Fruit fly (Drosophila melanogaster): ENCODE results near the gene Jhbp16.

DNA sequence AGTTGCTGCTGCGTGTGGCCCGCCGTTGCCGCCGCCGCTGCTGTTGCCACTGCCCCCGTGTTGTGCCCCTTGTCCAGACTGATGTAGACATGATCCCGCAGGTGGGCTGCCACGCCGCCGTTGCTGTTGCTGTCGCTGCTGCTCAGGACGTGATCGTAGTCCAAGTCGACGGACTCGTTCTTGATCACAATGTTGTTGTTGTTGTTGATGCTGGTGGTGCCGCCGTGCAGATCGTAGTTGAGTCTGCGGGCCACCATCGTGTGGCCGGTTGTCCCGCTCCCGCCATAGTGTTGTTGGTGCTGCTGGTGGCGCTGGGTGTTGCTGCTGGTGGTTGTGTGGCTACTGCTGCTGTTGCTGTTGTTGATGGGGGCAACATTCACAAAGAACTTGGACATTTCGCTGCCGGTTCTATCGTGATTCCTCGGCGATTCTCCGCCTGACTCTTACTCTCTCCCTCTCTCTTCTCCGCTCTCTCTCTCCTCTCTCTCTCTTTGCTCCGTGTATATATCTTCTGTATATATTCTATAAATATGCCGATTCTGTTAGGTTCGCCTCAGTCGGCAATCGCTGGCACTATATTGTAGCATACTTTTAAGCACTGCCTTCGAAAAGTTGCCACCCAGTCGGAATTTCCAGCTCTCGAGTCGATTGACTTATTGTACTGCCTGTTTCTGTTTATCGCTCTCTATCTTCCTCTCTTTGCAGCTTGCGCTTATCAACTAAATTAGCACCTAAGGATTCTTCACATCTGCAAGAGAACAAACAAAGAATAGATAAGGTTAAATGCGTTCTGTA lies 37.9 kb upstream of the Jhbp16 start:
- no peak for TF ChIP-seq CG8478 (optimal IDR thresholded peaks at IDR 0.05)
- TF ChIP-seq CTCF (optimal IDR thresholded peaks at IDR 0.05), result peak in 1 of 2 experiments; percentile 22

All from S2 (cell line).